Fruit fly (Drosophila melanogaster) whole organism, embryonic: ENCODE data around the gene CG31388.
A peak's percentile ranks its signal among the peaks of the same experiment; 100 is the strongest.

Experiments
- Ada2b ChIP-seq: fragments of 200-800 bp; sonication (Bioruptor generic); IDR thresholded peaks from 2 replicates; pipeline ENCODE4 v1.3.6; 2022; ENCODE audit warnings: missing biosample characterization, missing genetic modification characterization
- Antp ChIP-seq: fragments of 200-800 bp; sonication (Bioruptor generic); optimal IDR thresholded peaks from 3 replicates; lab custom pipeline; 2016; ENCODE audit warnings: missing biosample characterization, missing genetic modification characterization
- B-H2 ChIP-seq: fragments of 200-800 bp; sonication (Bioruptor generic); optimal IDR thresholded peaks from 2 replicates; lab custom pipeline; 2018; ENCODE audit warnings: missing biosample characterization, mild to moderate bottlenecking, missing genetic modification characterization
- CG10147 ChIP-seq: fragments of 200-800 bp; sonication (Bioruptor generic); optimal IDR thresholded peaks from 2 replicates; lab custom pipeline; 2019; ENCODE audit warnings: missing biosample characterization, mild to moderate bottlenecking, missing genetic modification characterization, moderate library complexity
- CG10274 ChIP-seq: fragments of 200-800 bp; sonication (Bioruptor generic); optimal IDR thresholded peaks from 3 replicates; lab custom pipeline; 2017; ENCODE audit warnings: missing biosample characterization, mild to moderate bottlenecking, missing genetic modification characterization
- CG10959 ChIP-seq: fragments of 200-800 bp; sonication (Bioruptor generic); IDR thresholded peaks from 2 replicates; pipeline ENCODE4 v1.3.6; 2022; ENCODE audit warnings: missing biosample characterization, missing genetic modification characterization
- CG11696 ChIP-seq: fragments of 200-800 bp; sonication (Bioruptor generic); IDR thresholded peaks from 2 replicates; pipeline ENCODE4 v1.3.6; 2022; ENCODE audit warnings: missing biosample characterization, missing genetic modification characterization
- CG12659 ChIP-seq: fragments of 200-800 bp; sonication (Bioruptor generic); optimal IDR thresholded peaks from 3 replicates; lab custom pipeline; 2017; ENCODE audit warnings: mild to moderate bottlenecking, missing biosample characterization, missing genetic modification reagents, missing genetic modification characterization
- CG13894 ChIP-seq: fragments of 200-800 bp; sonication (Bioruptor generic); optimal IDR thresholded peaks from 3 replicates; lab custom pipeline; 2018; ENCODE audit warnings: missing biosample characterization, mild to moderate bottlenecking, missing genetic modification characterization, moderate library complexity
- CG16779 ChIP-seq: fragments of 200-800 bp; sonication (Bioruptor generic); IDR thresholded peaks from 2 replicates; pipeline ENCODE4 v1.3.6; 2022; ENCODE audit warnings: missing biosample characterization, missing genetic modification characterization
- CG16815 ChIP-seq: fragments of 200-800 bp; sonication (Bioruptor generic); optimal IDR thresholded peaks from 3 replicates; lab custom pipeline; 2017; ENCODE audit warnings: missing biosample characterization, mild to moderate bottlenecking, missing genetic modification characterization
- CG17186 ChIP-seq: fragments of 200-800 bp; sonication (Bioruptor generic); optimal IDR thresholded peaks from 3 replicates; lab custom pipeline; 2017; ENCODE audit warnings: missing biosample characterization, missing genetic modification reagents, missing genetic modification characterization
- CG17328 ChIP-seq: fragments of 200-800 bp; sonication (Bioruptor generic); IDR thresholded peaks from 2 replicates; pipeline ENCODE4 v1.3.6; 2022; ENCODE audit warnings: missing biosample characterization, missing genetic modification characterization
- CG17361 ChIP-seq: fragments of 200-800 bp; sonication (Bioruptor generic); IDR thresholded peaks from 3 replicates; pipeline ENCODE4 v1.3.6; 2022; ENCODE audit warnings: missing biosample characterization, missing genetic modification characterization
- CG17802 ChIP-seq: fragments of 200-800 bp; sonication (Bioruptor generic); optimal IDR thresholded peaks from 2 replicates; lab custom pipeline; 2018; ENCODE audit warnings: missing biosample characterization, mild to moderate bottlenecking, missing genetic modification characterization, moderate library complexity
- CG2129 ChIP-seq: fragments of 200-800 bp; sonication (Bioruptor generic); IDR thresholded peaks from 2 replicates; pipeline ENCODE4 v1.3.6; 2022; ENCODE audit warnings: missing biosample characterization, missing genetic modification characterization; ENCODE audit not compliant: partially characterized antibody
- CG2199 ChIP-seq: fragments of 200-800 bp; sonication (Bioruptor generic); IDR thresholded peaks from 3 replicates; pipeline ENCODE4 v1.3.6; 2022; ENCODE audit warnings: missing biosample characterization, missing genetic modification characterization
- CG30431 ChIP-seq: fragments of 200-800 bp; sonication (Bioruptor generic); optimal IDR thresholded peaks from 2 replicates; lab custom pipeline; 2017; ENCODE audit warnings: missing biosample characterization, missing genetic modification characterization
- CG32767 ChIP-seq: fragments of 200-800 bp; sonication (Bioruptor generic); IDR thresholded peaks from 2 replicates; pipeline ENCODE4 v1.3.6; 2022; ENCODE audit warnings: missing biosample characterization, missing genetic modification characterization
- CG33557 ChIP-seq: fragments of 200-800 bp; sonication (Bioruptor generic); optimal IDR thresholded peaks from 2 replicates; lab custom pipeline; 2019; ENCODE audit warnings: missing biosample characterization, mild to moderate bottlenecking, missing genetic modification characterization, moderate library complexity
- CG34422 ChIP-seq: fragments of 200-800 bp; sonication (Bioruptor generic); IDR thresholded peaks from 3 replicates; pipeline ENCODE4 v1.3.6; 2022; ENCODE audit warnings: missing biosample characterization, missing genetic modification characterization
- CG3726 ChIP-seq: fragments of 200-800 bp; sonication (Bioruptor generic); IDR thresholded peaks from 3 replicates; pipeline ENCODE4, ENCODE4 v1.3.6; 2022; ENCODE audit warnings: missing biosample characterization, missing genetic modification characterization
- CG4404 ChIP-seq: fragments of 200-800 bp; sonication (Bioruptor generic); IDR thresholded peaks from 2 replicates; pipeline ENCODE4 v1.3.6; 2022; ENCODE audit warnings: missing biosample characterization, missing genetic modification characterization
- CG4424 ChIP-seq: fragments of 200-800 bp; sonication (Bioruptor generic); optimal IDR thresholded peaks from 3 replicates; lab custom pipeline; 2016; ENCODE audit warnings: missing biosample characterization, missing genetic modification characterization
- CG6689 ChIP-seq: fragments of 200-800 bp; sonication (Bioruptor generic); IDR thresholded peaks from 2 replicates; pipeline ENCODE4 v1.3.6; 2022; ENCODE audit warnings: missing biosample characterization, missing genetic modification characterization
- CG8944 ChIP-seq: fragments of 200-800 bp; sonication (Bioruptor generic); optimal IDR thresholded peaks from 3 replicates; lab custom pipeline; 2016; ENCODE audit warnings: missing biosample characterization, missing genetic modification characterization
- CG9817 ChIP-seq: fragments of 200-800 bp; sonication (Bioruptor generic); optimal IDR thresholded peaks from 2 replicates; lab custom pipeline; 2018; ENCODE audit warnings: missing biosample characterization, mild to moderate bottlenecking, missing genetic modification characterization, moderate library complexity
- Eip74EF ChIP-seq, 2 experiments: fragments of 200-800 bp in 1 of 2; fragments of >200 bp in 1 of 2; sonication (Bioruptor generic) in 1 of 2; optimal IDR thresholded peaks; 2 replicates each; lab custom pipeline; 2017 to 2019; ENCODE audit warnings: missing biosample characterization in 2 of 2, missing genetic modification characterization in 2 of 2, mild to moderate bottlenecking in 1 of 2, moderate library complexity in 1 of 2
- Fer2 ChIP-seq: fragments of 200-800 bp; sonication (Bioruptor generic); optimal IDR thresholded peaks from 2 replicates; lab custom pipeline; 2018; ENCODE audit warnings: missing biosample characterization, mild to moderate bottlenecking, missing genetic modification characterization, moderate library complexity
- H15 ChIP-seq: fragments of 200-800 bp; sonication (Bioruptor generic); IDR thresholded peaks from 3 replicates; pipeline ENCODE4 v1.3.6; 2022; ENCODE audit warnings: missing biosample characterization, missing genetic modification characterization
- Kr ChIP-seq: fragments of 200-800 bp; sonication (Bioruptor generic); optimal IDR thresholded peaks from 2 replicates; lab custom pipeline; 2017; ENCODE audit warnings: missing biosample characterization, mild to moderate bottlenecking, missing genetic modification characterization
- Mes4 ChIP-seq: fragments of 200-800 bp; sonication (Bioruptor generic); optimal IDR thresholded peaks from 2 replicates; lab custom pipeline; 2016; ENCODE audit warnings: missing biosample characterization, missing genetic modification characterization
- Myb ChIP-seq: fragments of 200-800 bp; sonication (Bioruptor generic); optimal IDR thresholded peaks from 2 replicates; lab custom pipeline; 2016; ENCODE audit warnings: missing biosample characterization, missing genetic modification characterization
- NC2β ChIP-seq: fragments of 200-800 bp; sonication (Bioruptor generic); optimal IDR thresholded peaks from 2 replicates; lab custom pipeline; 2016; ENCODE audit warnings: missing biosample characterization, missing genetic modification characterization
- Sox100B ChIP-seq: fragments of 200-800 bp; sonication (Bioruptor generic); optimal IDR thresholded peaks from 3 replicates; lab custom pipeline; 2018; ENCODE audit warnings: missing biosample characterization, mild to moderate bottlenecking, missing genetic modification characterization
- Sry-β ChIP-seq: fragments of 200-800 bp; sonication (Bioruptor generic); optimal IDR thresholded peaks from 2 replicates; lab custom pipeline; 2018; ENCODE audit warnings: missing biosample characterization, mild to moderate bottlenecking, missing genetic modification characterization, moderate library complexity
- bbx ChIP-seq: fragments of 200-800 bp; sonication (Bioruptor generic); IDR thresholded peaks from 2 replicates; pipeline ENCODE4 v1.3.6; 2022; ENCODE audit warnings: missing biosample characterization, missing genetic modification characterization; ENCODE audit not compliant: partially characterized antibody
- ci ChIP-seq: fragments of 200-800 bp; sonication (Bioruptor generic); IDR thresholded peaks from 3 replicates; pipeline ENCODE4 v1.3.6; 2022; ENCODE audit warnings: missing biosample characterization, missing genetic modification characterization
- fru ChIP-seq: fragments of >200 bp; optimal IDR thresholded peaks from 2 replicates; lab custom pipeline; 2017
- gcm2 ChIP-seq: fragments of 200-800 bp; sonication (Bioruptor generic); optimal IDR thresholded peaks from 2 replicates; lab custom pipeline; 2016; ENCODE audit warnings: missing biosample characterization, missing genetic modification characterization
- gem ChIP-seq: fragments of 200-800 bp; sonication (Bioruptor generic); optimal IDR thresholded peaks from 2 replicates; lab custom pipeline; 2019; ENCODE audit warnings: missing biosample characterization, mild to moderate bottlenecking, missing genetic modification characterization, moderate library complexity
- gfzf ChIP-seq: fragments of 200-800 bp; sonication (Bioruptor generic); optimal IDR thresholded peaks from 2 replicates; lab custom pipeline; 2016; ENCODE audit warnings: missing biosample characterization, mild to moderate bottlenecking, missing genetic modification characterization, moderate library complexity
- gsb-n ChIP-seq: fragments of 200-800 bp; sonication (Bioruptor generic); optimal IDR thresholded peaks from 3 replicates; lab custom pipeline; 2018; ENCODE audit warnings: missing biosample characterization, mild to moderate bottlenecking, missing genetic modification characterization
- nom ChIP-seq: fragments of 200-800 bp; sonication (Bioruptor generic); optimal IDR thresholded peaks from 2 replicates; lab custom pipeline; 2017; ENCODE audit warnings: missing biosample characterization, missing genetic modification characterization, mild to moderate bottlenecking, moderate library complexity, missing genetic modification reagents
- pho ChIP-seq: fragments of 200-800 bp; sonication (Bioruptor generic); optimal IDR thresholded peaks from 2 replicates; lab custom pipeline; 2016; ENCODE audit warnings: missing biosample characterization, missing genetic modification characterization
- sima ChIP-seq: fragments of 200-800 bp; sonication (Bioruptor generic); optimal IDR thresholded peaks from 2 replicates; lab custom pipeline; 2016; ENCODE audit warnings: missing biosample characterization, missing genetic modification characterization
- so ChIP-seq: fragments of 200-800 bp; sonication (Bioruptor generic); IDR thresholded peaks from 3 replicates; pipeline ENCODE4 v1.3.6; 2022; ENCODE audit warnings: missing biosample characterization, missing genetic modification characterization
- tx ChIP-seq: fragments of 200-800 bp; sonication (Bioruptor generic); optimal IDR thresholded peaks from 2 replicates; lab custom pipeline; 2016; ENCODE audit warnings: missing biosample characterization, missing genetic modification characterization
- vfl ChIP-seq: fragments of 200-800 bp; sonication (Bioruptor generic); optimal IDR thresholded peaks from 2 replicates; lab custom pipeline; 2016; ENCODE audit warnings: missing biosample characterization, missing genetic modification characterization

The CG31388 gene

dm6 chr3R:11221437-11222230, 16.0 kb upstream of the CG31388 start, which contains the start of the genes CG6693 and RpL3 (continued):
- peak; percentile 91 for TF ChIP-seq CG34422 (GFP tag; lab: Robert Waterston, UW)
- peak; percentile 72 for TF ChIP-seq CG11696 (GFP tag; lab: Robert Waterston, UW)
- TF ChIP-seq CG32767, result peak; percentile 49; the same call in 1 of the 2 replicates
- peak; percentile 23 for TF ChIP-seq CG17802 (tag; lab: Kevin White, UChicago)
- TF ChIP-seq CG4404 (GFP tag; lab: Robert Waterston, UW), result no peak
- TF ChIP-seq Sry-β (GFP tag; lab: Kevin White, UChicago), result peak; percentile 45
- TF ChIP-seq gsb-n (tag; lab: Kevin White, UChicago), result peak; percentile 76
- TF ChIP-seq fru, result no peak
- TF ChIP-seq Antp, result no peak
- peak; percentile 95 for TF ChIP-seq ci (GFP tag; lab: Robert Waterston, UW)
- no peak for TF ChIP-seq CG30431
- no peak for TF ChIP-seq CG2129
- peak; percentile 40; the same call in 1 of the 2 replicates for TF ChIP-seq CG10959
- peak; percentile 80 for TF ChIP-seq CG16779 (GFP tag; lab: Robert Waterston, UW)
- TF ChIP-seq gem, result peak; percentile 53
- TF ChIP-seq nom (GFP tag; lab: Kevin White, UChicago), result peak; percentile 92
- TF ChIP-seq Myb (GFP tag; lab: Kevin White, UChicago), result peak; percentile 48
- TF ChIP-seq Ada2b, result no peak
- TF ChIP-seq CG3726, result no peak
- TF ChIP-seq B-H2 (GFP tag; lab: Kevin White, UChicago), result peak; percentile 89
- TF ChIP-seq tx (GFP tag; lab: Kevin White, UChicago), result no peak
- peak; percentile 90 for TF ChIP-seq CG12659 (GFP tag; lab: Kevin White, UChicago)
- peak; percentile 78; the same call in 2 of the 3 replicates for TF ChIP-seq so
- peak; percentile 56 for TF ChIP-seq CG4424 (GFP tag; lab: Kevin White, UChicago)
- peak; percentile 28 for TF ChIP-seq Fer2
- TF ChIP-seq Kr, result no peak
- peak; percentile 12 for TF ChIP-seq CG10147 (GFP tag; lab: Kevin White, UChicago)
- TF ChIP-seq CG17328 (GFP tag; lab: Robert Waterston, UW), result peak; percentile 63
- peak in 1 of 2 experiments; percentile 83 for TF ChIP-seq Eip74EF (GFP tag; optimal IDR thresholded peaks at IDR 0.05; lab: Kevin White, UChicago)
- TF ChIP-seq CG2199, result no peak
- peak; percentile 91 for TF ChIP-seq CG13894
- peak; percentile 81 for TF ChIP-seq Mes4 (GFP tag; lab: Kevin White, UChicago)
- peak; percentile 96 for TF ChIP-seq NC2β (GFP tag; lab: Kevin White, UChicago)
- TF ChIP-seq CG6689 (GFP tag; lab: Robert Waterston, UW), result peak; percentile 60
- peak; percentile 45 for TF ChIP-seq CG33557 (GFP tag; lab: Kevin White, UChicago)
- TF ChIP-seq pho, result peak; percentile 47
- TF ChIP-seq CG8944 (GFP tag; lab: Kevin White, UChicago), result peak; percentile 4
- peak; percentile 68 for TF ChIP-seq Sox100B (GFP tag; lab: Kevin White, UChicago)
- peak; percentile 78 for TF ChIP-seq CG17361
- peak; percentile 66 for TF ChIP-seq gcm2
- peak; percentile 63 for TF ChIP-seq vfl (GFP tag; lab: Kevin White, UChicago)
- TF ChIP-seq gfzf (GFP tag; lab: Kevin White, UChicago), result peak; percentile 100
- TF ChIP-seq H15, result peak; percentile 41; the same call in 1 of the 3 replicates
- peak; percentile 63; the same call in 1 of the 2 replicates for TF ChIP-seq bbx (GFP tag; lab: Robert Waterston, UW)
- TF ChIP-seq CG16815 (GFP tag; lab: Kevin White, UChicago), result no peak
- peak; percentile 20 for TF ChIP-seq CG9817 (tag; lab: Kevin White, UChicago)
- TF ChIP-seq CG17186 (GFP tag; lab: Kevin White, UChicago), result peak; percentile 80
- peak; percentile 0 for TF ChIP-seq CG10274 (GFP tag; lab: Kevin White, UChicago)
- no peak for TF ChIP-seq sima (GFP tag; lab: Kevin White, UChicago)
